Fruit fly (Drosophila melanogaster) whole organism, wandering third instar larva: ENCODE measurements around the gene CG32071.

Experiments used
- Abd-B ChIP-seq: fragments of >200 bp; optimal IDR thresholded peaks from 2 replicates; lab custom pipeline; 2017; ENCODE audit warnings: missing biosample characterization, missing genetic modification characterization
- CG9705 ChIP-seq: fragments of 200-800 bp; sonication (Bioruptor generic); optimal IDR thresholded peaks from 2 replicates; lab custom pipeline; 2018; ENCODE audit warnings: missing biosample characterization, mild to moderate bottlenecking, missing genetic modification characterization
- GATAd ChIP-seq: sonication (Bioruptor generic); optimal IDR thresholded peaks from 2 replicates; lab custom pipeline; 2016; ENCODE audit warnings: missing biosample characterization, missing genetic modification characterization
- br ChIP-seq: fragments of 200-800 bp; sonication (Bioruptor generic); optimal IDR thresholded peaks from 2 replicates; lab custom pipeline; 2016; ENCODE audit warnings: missing biosample characterization, missing genetic modification characterization
- foxo ChIP-seq, 2 experiments: fragments of 200-800 bp; sonication (Bioruptor generic); optimal IDR thresholded peaks; 2 replicates in 1 of 2; 3 replicates in 1 of 2; lab custom pipeline; 2016 to 2017; ENCODE audit warnings: missing biosample characterization in 2 of 2, missing genetic modification characterization in 2 of 2
- h ChIP-seq: fragments of 200-800 bp; sonication (Bioruptor generic); optimal IDR thresholded peaks from 3 replicates; lab custom pipeline; 2016; ENCODE audit warnings: missing biosample characterization, mild to moderate bottlenecking, missing genetic modification characterization

- TF ChIP-seq foxo (GFP tag; optimal IDR thresholded peaks at IDR 0.05; lab: Kevin White, UChicago): no peak
- no peak for TF ChIP-seq GATAd (GFP tag; lab: Kevin White, UChicago)
- TF ChIP-seq h (GFP tag; lab: Kevin White, UChicago): no peak
- no peak for TF ChIP-seq CG9705 (GFP tag; lab: Kevin White, UChicago)
- no peak for TF ChIP-seq Abd-B (GFP tag; lab: Kevin White, UChicago)
- TF ChIP-seq br (GFP tag; lab: Kevin White, UChicago): no peak
Observed at dm6 chr3L:11130535-11130934, 26.9 kb upstream of the CG32071 start, which contains the start of gene nol.
